Fruit fly (Drosophila melanogaster) whole organism, wandering third instar larva: ENCODE data around the gene CG8209.

Source experiments
- Dfd ChIP-seq: fragments of >200 bp; optimal IDR thresholded peaks from 2 replicates; lab custom pipeline; 2017; ENCODE audit warnings: missing biosample characterization, missing genetic modification characterization
- Hnf4 ChIP-seq: fragments of 200-800 bp; sonication (Bioruptor generic); optimal IDR thresholded peaks from 2 replicates; lab custom pipeline; 2016; ENCODE audit warnings: missing biosample characterization, mild to moderate bottlenecking, missing genetic modification characterization
- Rel ChIP-seq, 2 experiments: fragments of 200-800 bp; sonication (Bioruptor generic) in 1 of 2; optimal IDR thresholded peaks; 2 replicates in 1 of 2; 3 replicates in 1 of 2; lab custom pipeline; 2016 to 2019; ENCODE audit warnings: mild to moderate bottlenecking in 2 of 2, missing biosample characterization in 2 of 2, missing genetic modification characterization in 2 of 2, moderate library complexity in 1 of 2
- br ChIP-seq: fragments of 200-800 bp; sonication (Bioruptor generic); optimal IDR thresholded peaks from 2 replicates; lab custom pipeline; 2016; ENCODE audit warnings: missing biosample characterization, missing genetic modification characterization
- h ChIP-seq: fragments of 200-800 bp; sonication (Bioruptor generic); optimal IDR thresholded peaks from 3 replicates; lab custom pipeline; 2016; ENCODE audit warnings: missing biosample characterization, mild to moderate bottlenecking, missing genetic modification characterization
- lola ChIP-seq: fragments of >200 bp; optimal IDR thresholded peaks from 2 replicates; lab custom pipeline; 2017; ENCODE audit warnings: missing biosample characterization, missing genetic modification characterization

DNA sequence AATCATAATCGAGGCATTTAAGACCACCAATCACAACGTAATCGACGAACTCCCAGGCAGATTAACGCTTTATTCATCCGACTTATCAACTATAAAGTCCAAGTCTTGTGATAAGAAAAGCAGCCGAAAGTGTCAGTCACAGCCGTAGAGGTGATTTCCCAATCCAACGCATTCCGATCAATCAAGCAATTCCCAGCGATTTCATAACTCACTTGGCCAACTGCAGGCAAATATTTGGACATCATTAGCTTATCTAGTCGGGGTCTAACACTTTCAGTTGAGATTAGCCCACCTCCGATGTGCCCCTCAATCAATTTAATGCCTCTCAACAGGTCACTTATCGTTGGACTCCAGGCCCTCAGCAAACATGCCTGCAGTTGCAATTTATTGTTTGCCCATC, 13.2 kb upstream of the CG8209 start:
- TF ChIP-seq Rel (GFP tag; optimal IDR thresholded peaks at IDR 0.05; lab: Kevin White, UChicago), result no peak
- no peak for TF ChIP-seq Rel (tag; optimal IDR thresholded peaks at IDR 0.05; lab: Kevin White, UChicago)
- TF ChIP-seq Hnf4, result no peak
- no peak for TF ChIP-seq lola (GFP tag; lab: Kevin White, UChicago)
- no peak for TF ChIP-seq Dfd
- TF ChIP-seq br (GFP tag; lab: Kevin White, UChicago), result no peak
- no peak for TF ChIP-seq h
